Worm (Caenorhabditis elegans) whole organism, L4 larva: ENCODE data around the gene F13C5.1.

Experiments used
- F37D6.2 ChIP-seq: sonication (generic microtip); optimal IDR thresholded peaks from 2 replicates; lab custom pipeline; 2016; ENCODE audit warnings: mild to moderate bottlenecking, missing genetic modification characterization, missing compliant biosample characterization
- F44E2.7 ChIP-seq: fragments of 200-800 bp; sonication (Bioruptor generic); IDR thresholded peaks from 2 replicates; pipeline ENCODE4 v2.1.2; 2022; ENCODE audit warnings: missing genetic modification characterization, missing compliant biosample characterization
- R02D3.7 ChIP-seq: fragments of 150-350 bp; sonication (generic microtip); optimal IDR thresholded peaks from 3 replicates; lab custom pipeline; 2014; ENCODE audit warnings: missing biosample characterization, missing genetic modification characterization
- Y5F2A.4 ChIP-seq: fragments of 200-800 bp; sonication (Bioruptor generic); optimal IDR thresholded peaks from 2 replicates; lab custom pipeline; 2018; ENCODE audit warnings: mild to moderate bottlenecking, missing genetic modification characterization, missing compliant biosample characterization
- ZK337.2 ChIP-seq: fragments of 200-800 bp; sonication (Bioruptor generic); IDR thresholded peaks from 2 replicates; pipeline ENCODE4 v1.3.6; 2022; ENCODE audit warnings: missing genetic modification reagents, missing genetic modification characterization, missing compliant biosample characterization
- aha-1 ChIP-seq: fragments of 150-350 bp; peaks from one replicate; lab custom pipeline; 2014; ENCODE audit warnings: missing biosample characterization, missing genetic modification characterization
- aly-2 ChIP-seq: sonication (generic microtip); optimal IDR thresholded peaks from 2 replicates; lab custom pipeline; 2018; ENCODE audit warnings: missing biosample characterization, missing genetic modification characterization
- ceh-20 ChIP-seq: fragments of 200-800 bp; sonication (Bioruptor generic); IDR thresholded peaks from 2 replicates; pipeline ENCODE4 v1.3.6; 2022; ENCODE audit warnings: missing genetic modification reagents, missing genetic modification characterization, missing compliant biosample characterization
- ceh-44 ChIP-seq: fragments of 200-800 bp; sonication (Bioruptor generic); IDR thresholded peaks from 2 replicates; pipeline ENCODE4 v1.3.6; 2022; ENCODE audit warnings: missing genetic modification reagents, missing genetic modification characterization, missing compliant biosample characterization
- ctbp-1 ChIP-seq: fragments of 200-800 bp; sonication (Bioruptor generic); IDR thresholded peaks from 2 replicates; pipeline ENCODE4 v1.3.6; 2022; ENCODE audit warnings: missing genetic modification reagents, missing genetic modification characterization, missing compliant biosample characterization
- daf-16 ChIP-seq, 3 experiments: sonication (generic microtip); optimal IDR thresholded peaks; 2 replicates each; lab custom pipeline; 2016 to 2017; ENCODE audit warnings: missing genetic modification characterization in 3 of 3, missing genetic modification reagents in 3 of 3, mild to moderate bottlenecking in 2 of 3, missing compliant biosample characterization in 2 of 3, missing biosample characterization in 1 of 3, moderate library complexity in 1 of 3
- dmd-6 ChIP-seq: fragments of 200-800 bp; sonication (Bioruptor generic); IDR thresholded peaks from 2 replicates; pipeline ENCODE4 v1.3.6; 2022; ENCODE audit warnings: missing genetic modification reagents, missing genetic modification characterization, missing compliant biosample characterization
- duxl-1 ChIP-seq: sonication (generic microtip); optimal IDR thresholded peaks from 2 replicates; lab custom pipeline; 2016; ENCODE audit warnings: mild to moderate bottlenecking, missing genetic modification characterization, moderate library complexity, missing compliant biosample characterization; ENCODE audit not compliant: poor library complexity
- egl-43 ChIP-seq: fragments of 200-800 bp; sonication (Bioruptor generic); IDR thresholded peaks from 2 replicates; pipeline ENCODE4 v1.3.6; 2022; ENCODE audit warnings: missing genetic modification reagents, missing genetic modification characterization, missing compliant biosample characterization
- fkh-10 ChIP-seq: fragments of 150-350 bp; optimal IDR thresholded peaks from 2 replicates; lab custom pipeline; 2014; ENCODE audit warnings: missing biosample characterization, missing genetic modification reagents, missing genetic modification characterization
- hif-1 ChIP-seq, 2 experiments: sonication (generic microtip); optimal IDR thresholded peaks; 2 replicates each; lab custom pipeline; 2016 to 2017; ENCODE audit warnings: missing compliant biosample characterization in 2 of 2, missing genetic modification characterization in 2 of 2, missing genetic modification reagents in 2 of 2, missing genotype in 2 of 2, mild to moderate bottlenecking in 1 of 2
- hlh-11 ChIP-seq: fragments of 200-800 bp; sonication (Bioruptor generic); optimal IDR thresholded peaks from 2 replicates; lab custom pipeline; 2018; ENCODE audit warnings: mild to moderate bottlenecking, missing genetic modification characterization, missing compliant biosample characterization
- hlh-30 ChIP-seq: sonication (generic microtip); optimal IDR thresholded peaks from 2 replicates; lab custom pipeline; 2017; ENCODE audit warnings: antibody characterized with exemption, mild to moderate bottlenecking, missing genetic modification characterization, missing compliant biosample characterization; ENCODE audit not compliant: insufficient read depth
- hmg-1.1 ChIP-seq: fragments of 200-800 bp; sonication (Bioruptor generic); IDR thresholded peaks from 2 replicates; pipeline ENCODE4 v1.3.6; 2022; ENCODE audit warnings: missing genetic modification reagents, missing genetic modification characterization, missing compliant biosample characterization
- jun-1 ChIP-seq: fragments of 150-350 bp; optimal IDR thresholded peaks from 2 replicates; lab custom pipeline; 2014; ENCODE audit warnings: missing biosample characterization, missing genetic modification reagents, missing genetic modification characterization
- lsy-2 ChIP-seq, 2 experiments: fragments of 150-350 bp in 1 of 2; sonication (generic microtip) in 1 of 2; optimal IDR thresholded peaks; 2 replicates each; lab custom pipeline; 2014 to 2017; ENCODE audit warnings: missing biosample characterization in 2 of 2, missing genetic modification characterization in 2 of 2
- madf-5 ChIP-seq, 2 experiments: fragments of 200-800 bp; sonication (Bioruptor generic); IDR thresholded peaks; 2 replicates each; pipeline ENCODE4 v1.3.6; 2022; ENCODE audit warnings: missing compliant biosample characterization in 2 of 2, missing genetic modification characterization in 2 of 2
- mdl-1 ChIP-seq, 2 experiments: fragments of 150-350 bp in 1 of 2; sonication (generic microtip) in 1 of 2; optimal IDR thresholded peaks; 2 replicates each; lab custom pipeline; 2014 to 2017; ENCODE audit warnings: missing biosample characterization in 2 of 2, missing genetic modification characterization in 2 of 2
- mep-1 ChIP-seq: fragments of 150-350 bp; sonication (generic microtip); optimal IDR thresholded peaks from 3 replicates; lab custom pipeline; 2014; ENCODE audit warnings: missing biosample characterization, missing genetic modification characterization
- mes-2 ChIP-seq: sonication (generic microtip); optimal IDR thresholded peaks from 2 replicates; lab custom pipeline; 2016; ENCODE audit warnings: missing genotype, mild to moderate bottlenecking, missing genetic modification characterization, missing compliant biosample characterization; ENCODE audit not compliant: poor library complexity, severe bottlenecking
- nhr-102 ChIP-seq: sonication (generic microtip); optimal IDR thresholded peaks from 2 replicates; lab custom pipeline; 2016; ENCODE audit warnings: mild to moderate bottlenecking, missing genetic modification characterization, moderate library complexity, missing compliant biosample characterization
- nhr-41 ChIP-seq: fragments of 200-800 bp; sonication (Bioruptor generic); IDR thresholded peaks from 2 replicates; pipeline ENCODE4 v1.3.6; 2022; ENCODE audit warnings: missing genetic modification reagents, missing genetic modification characterization, missing compliant biosample characterization
- nhr-42 ChIP-seq: fragments of 200-800 bp; sonication (Bioruptor generic); IDR thresholded peaks from 2 replicates; pipeline ENCODE4 v1.3.6; 2022; ENCODE audit warnings: missing genetic modification characterization, missing compliant biosample characterization
- rbr-2 ChIP-seq: sonication (generic microtip); optimal IDR thresholded peaks from 2 replicates; lab custom pipeline; 2016; ENCODE audit warnings: missing genotype, missing genetic modification characterization, missing compliant biosample characterization
- sdz-12 ChIP-seq: fragments of 200-800 bp; sonication (Bioruptor generic); optimal IDR thresholded peaks from 2 replicates; lab custom pipeline; 2018; ENCODE audit warnings: mild to moderate bottlenecking, missing genetic modification characterization, missing compliant biosample characterization
- set-16 ChIP-seq: fragments of 200-800 bp; sonication (Bioruptor generic); IDR thresholded peaks from 2 replicates; pipeline ENCODE4 v1.3.6; 2022; ENCODE audit warnings: missing genetic modification reagents, missing genetic modification characterization, missing compliant biosample characterization
- snpc-4 ChIP-seq: fragments of 150-350 bp; optimal IDR thresholded peaks from 2 replicates; lab custom pipeline; 2014; ENCODE audit warnings: missing biosample characterization, missing genetic modification characterization
- vab-7 ChIP-seq: fragments of 200-800 bp; sonication (Bioruptor generic); IDR thresholded peaks from 2 replicates; pipeline ENCODE4 v1.3.6; 2022; ENCODE audit warnings: missing genetic modification reagents, missing genetic modification characterization, missing compliant biosample characterization
- zag-1 ChIP-seq: fragments of 150-350 bp; optimal IDR thresholded peaks from 2 replicates; lab custom pipeline; 2014; ENCODE audit warnings: missing biosample characterization, missing genetic modification characterization
- ztf-7 ChIP-seq: fragments of 150-350 bp; optimal IDR thresholded peaks from 2 replicates; lab custom pipeline; 2014; ENCODE audit warnings: missing biosample characterization, missing genetic modification characterization

F13C5.1 gene

DNA sequence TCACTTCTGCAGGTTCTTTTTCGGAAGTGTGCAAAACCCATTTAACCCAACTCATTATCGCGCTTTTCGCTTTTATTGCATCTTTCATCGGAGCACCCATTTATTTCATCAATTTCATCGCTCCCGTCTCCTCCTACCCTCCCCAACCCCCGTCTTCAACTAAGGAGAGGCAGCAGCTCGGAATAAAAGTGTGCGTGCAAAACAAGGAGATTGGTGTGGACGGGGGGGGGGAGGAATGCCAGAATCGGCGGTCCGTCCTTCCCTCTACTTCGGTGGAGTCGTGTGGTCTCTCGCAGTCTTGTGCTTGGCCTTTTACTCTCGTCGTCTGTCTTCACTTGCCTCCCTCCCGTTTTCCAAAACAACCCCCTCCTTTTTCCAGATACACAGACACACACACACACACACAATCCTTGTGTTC is 611 bp upstream of the F13C5.1 start:
- TF ChIP-seq rbr-2 (peak; percentile 69), aha-1 (tag; lab: Kevin White, UChicago) (peak; percentile 88), zag-1 (tag; lab: Kevin White, UChicago) (no peak), sdz-12 (GFP tag; lab: Kevin White, UChicago) (no peak), ceh-44 (GFP tag; lab: Robert Waterston, UW) (0 out of 2 replicates have a peak, but pooled peaks have one; percentile 4), ceh-20 (GFP tag; lab: Robert Waterston, UW) (0 out of 2 replicates have a peak, but pooled peaks have one; percentile 63), vab-7 (GFP tag; lab: Robert Waterston, UW) (peak; percentile 17; the same call in 1 of the 2 replicates), ctbp-1 (GFP tag; lab: Robert Waterston, UW) (0 out of 2 replicates have a peak, but pooled peaks have one; percentile 52), ZK337.2 (GFP tag; lab: Robert Waterston, UW) (no peak), mdl-1 (tag; optimal IDR thresholded peaks at IDR 0.05; lab: Kevin White, UChicago) (peak in 1 of 2 experiments; percentile 42), lsy-2 (tag; optimal IDR thresholded peaks at IDR 0.05; lab: Kevin White, UChicago) (peak in 1 of 2 experiments; percentile 32), hmg-1.1 (peak; percentile 81), hif-1 (tag; optimal IDR thresholded peaks at IDR 0.05; lab: Kevin White, UChicago) (peak in 1 of 2 experiments; percentile 88), fkh-10 (GFP tag; lab: Kevin White, UChicago) (peak; percentile 84), hlh-11 (tag; lab: Kevin White, UChicago) (peak; percentile 2), set-16 (GFP tag; lab: Robert Waterston, UW) (peak; percentile 82), mes-2 (tag; lab: Kevin White, UChicago) (no peak), daf-16 (GFP tag; optimal IDR thresholded peaks at IDR 0.05; lab: Kevin White, UChicago) (no peak), daf-16 (tag; optimal IDR thresholded peaks at IDR 0.05; lab: Kevin White, UChicago) (no peak), egl-43 (GFP tag; lab: Robert Waterston, UW) (peak; percentile 68), mep-1 (tag; lab: Kevin White, UChicago) (peak; percentile 55), hlh-30 (peak; percentile 79), F37D6.2 (tag; lab: Kevin White, UChicago) (peak; percentile 36), dmd-6 (GFP tag; lab: Robert Waterston, UW) (peak; percentile 25; the same call in 1 of the 2 replicates)

- no peak for TF ChIP-seq nhr-102 (tag; lab: Kevin White, UChicago)
- no peak for TF ChIP-seq R02D3.7
- TF ChIP-seq duxl-1 (tag; lab: Kevin White, UChicago): no peak
- TF ChIP-seq nhr-41: no peak
- TF ChIP-seq F44E2.7: no peak
- no peak for TF ChIP-seq fkh-10 (GFP tag; lab: Kevin White, UChicago)
- TF ChIP-seq aly-2 (tag; lab: Kevin White, UChicago): no peak
- TF ChIP-seq nhr-42: no peak
- TF ChIP-seq Y5F2A.4 (GFP tag; lab: Kevin White, UChicago): no peak
- no peak for TF ChIP-seq snpc-4 (tag; lab: Kevin White, UChicago)
- no peak for TF ChIP-seq madf-5 (GFP tag; IDR thresholded peaks at IDR 0.05; lab: Robert Waterston, UW)
- TF ChIP-seq ztf-7 (tag; lab: Kevin White, UChicago): no peak
- no peak for TF ChIP-seq jun-1
- TF ChIP-seq, all 104 proteins: peak for 0
These were observed 6.4 kb downstream of the F13C5.1 start, which contains the start of gene F13C5.5 for ce11 chrX:608392-608791. Gene F13C5.5 (minus strand): TSS chrX:608492.

ce11 chrX:609553-609952 is 7.6 kb downstream of the F13C5.1 start:
- TF ChIP-seq duxl-1 (tag; lab: Kevin White, UChicago): no peak
- peak; percentile 92 for TF ChIP-seq aha-1 (tag; lab: Kevin White, UChicago)
- TF ChIP-seq hif-1 (tag; optimal IDR thresholded peaks at IDR 0.05; lab: Kevin White, UChicago): no peak
- no peak for TF ChIP-seq ZK337.2 (GFP tag; lab: Robert Waterston, UW)
